Worm (Caenorhabditis elegans): ENCODE data around the gene arp-6.

The arp-6 gene

DNA sequence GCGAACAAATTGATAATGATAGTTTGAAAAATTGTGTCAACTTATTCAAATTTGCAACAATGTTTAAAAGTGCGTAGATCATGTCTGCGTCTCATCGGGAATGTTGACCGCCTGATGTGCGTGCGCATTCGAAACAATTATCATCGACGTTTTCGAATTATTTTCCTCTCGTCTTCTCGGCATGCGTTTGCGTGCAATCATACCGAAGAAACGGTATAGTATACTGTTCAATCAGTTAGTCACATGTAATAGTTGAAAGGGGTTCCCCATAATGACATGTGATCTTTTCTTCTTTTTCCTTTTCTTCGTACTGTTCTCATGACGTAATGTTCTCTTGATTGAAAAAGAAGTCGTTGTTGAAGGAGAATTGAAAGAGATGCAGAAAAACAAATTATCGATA lies 20.4 kb downstream of the arp-6 start (continued):
- peak; percentile 68 for TF ChIP-seq attf-5 (GFP tag; optimal IDR thresholded peaks at IDR 0.05)
- no peak for TF ChIP-seq fkh-3 (tag; optimal IDR thresholded peaks at IDR 0.05)
- TF ChIP-seq sea-2 (GFP tag; IDR thresholded peaks at IDR 0.05), result no peak
- no peak for TF ChIP-seq him-1 (tag; optimal IDR thresholded peaks at IDR 0.05)
- no peak for TF ChIP-seq T26A5.8 (tag; optimal IDR thresholded peaks at IDR 0.05)
- TF ChIP-seq K11D2.4 (GFP tag; IDR thresholded peaks at IDR 0.05), result peak; percentile 57; the same call in 1 of the 2 replicates
- TF ChIP-seq atf-7 (tag; optimal IDR thresholded peaks at IDR 0.05), result peak; percentile 86
- no peak for TF ChIP-seq nhr-179 (tag; optimal IDR thresholded peaks at IDR 0.05)
- TF ChIP-seq aptf-3 (GFP tag; IDR thresholded peaks at IDR 0.05), result no peak
- TF ChIP-seq hmg-1.2 (GFP tag; IDR thresholded peaks at IDR 0.05), result peak; percentile 38
- 0 out of 2 replicates have a peak, but pooled peaks have one; percentile 4 for TF ChIP-seq dox-1 (GFP tag; IDR thresholded peaks at IDR 0.05)
- TF ChIP-seq dpff-1 (tag; optimal IDR thresholded peaks at IDR 0.05), result no peak
- peak; percentile 40 for TF ChIP-seq ztf-3 (GFP tag; optimal IDR thresholded peaks at IDR 0.05)
- peak; percentile 55; the same call in 1 of the 2 replicates for TF ChIP-seq nfyb-1 (GFP tag; IDR thresholded peaks at IDR 0.05)
- TF ChIP-seq nhr-90 (tag; optimal IDR thresholded peaks at IDR 0.05), result peak; percentile 22
- TF ChIP-seq zim-3 (tag; optimal IDR thresholded peaks at IDR 0.05), result no peak
- TF ChIP-seq ztf-28 (GFP tag; IDR thresholded peaks at IDR 0.05), result no peak
- TF ChIP-seq nfya-1 (tag; optimal IDR thresholded peaks at IDR 0.05; ENCODE audit: borderline replicate concordance, insufficient read depth), result no peak
- TF ChIP-seq hlh-12 (tag; optimal IDR thresholded peaks at IDR 0.05), result no peak
- TF ChIP-seq ztf-26 (tag; optimal IDR thresholded peaks at IDR 0.05), result peak; percentile 71
- TF ChIP-seq lin-35 (GFP tag; optimal IDR thresholded peaks at IDR 0.05), result peak in 1 of 3 experiments; percentile 28
- peak; percentile 60; the same call in 1 of the 2 replicates for TF ChIP-seq ekl-4 (GFP tag; IDR thresholded peaks at IDR 0.05)
- no peak for TF ChIP-seq lag-1 (GFP tag; IDR thresholded peaks at IDR 0.05)
- no peak for TF ChIP-seq nfya-2 (GFP tag; IDR thresholded peaks at IDR 0.05)
- no peak for TF ChIP-seq snpc-4 (GFP tag; optimal IDR thresholded peaks at IDR 0.05)
- TF ChIP-seq snpc-4 (tag; optimal IDR thresholded peaks at IDR 0.05), result peak in 1 of 4 experiments; percentile 6
- peak; percentile 43 for TF ChIP-seq tlf-1 (GFP tag; optimal IDR thresholded peaks at IDR 0.05)
- no peak for TF ChIP-seq F23B12.7 (tag; optimal IDR thresholded peaks at IDR 0.05; ENCODE audit: insufficient read depth)
- 0 out of 2 replicates have a peak, but pooled peaks have one; percentile 8 for TF ChIP-seq B0336.3 (GFP tag; IDR thresholded peaks at IDR 0.05)
- no peak for TF ChIP-seq repo-1 (tag; optimal IDR thresholded peaks at IDR 0.05)
- peak; percentile 5 for TF ChIP-seq ama-1 (optimal IDR thresholded peaks at IDR 0.05)
- no peak for TF ChIP-seq ama-1 (GFP tag; optimal IDR thresholded peaks at IDR 0.05)
- TF ChIP-seq ceh-58 (GFP tag; IDR thresholded peaks at IDR 0.05), result no peak
- TF ChIP-seq pha-4 (tag; optimal IDR thresholded peaks at IDR 0.05), result no peak
- TF ChIP-seq rec-8 (tag; optimal IDR thresholded peaks at IDR 0.05), result no peak
- peak; percentile 58 for TF ChIP-seq chd-7 (tag; optimal IDR thresholded peaks at IDR 0.05)
- no peak for TF ChIP-seq lsy-27 (tag; optimal IDR thresholded peaks at IDR 0.05; ENCODE audit: borderline replicate concordance, insufficient read depth)
- TF ChIP-seq ztf-18 (tag; optimal IDR thresholded peaks at IDR 0.05), result no peak
- TF ChIP-seq ceh-79 (tag; optimal IDR thresholded peaks at IDR 0.05), result no peak
- TF ChIP-seq snpc-3.4 (tag; optimal IDR thresholded peaks at IDR 0.05), result peak; percentile 6
- 0 out of 2 replicates have a peak, but pooled peaks have one; percentile 54 for TF ChIP-seq Y53G8AR.9 (GFP tag; conservative IDR thresholded peaks at IDR 0.05)
- TF ChIP-seq ceh-27 (GFP tag; optimal IDR thresholded peaks at IDR 0.05), result no peak
- TF ChIP-seq cebp-2 (GFP tag; IDR thresholded peaks at IDR 0.05), result 0 out of 2 replicates have a peak, but pooled peaks have one; percentile 55
- TF ChIP-seq die-1 (tag; optimal IDR thresholded peaks at IDR 0.05), result peak; percentile 49
- TF ChIP-seq lin-26 (GFP tag; IDR thresholded peaks at IDR 0.05), result peak; percentile 70; the same call in 1 of the 2 replicates
- no peak for TF ChIP-seq madf-8 (GFP tag; conservative IDR thresholded peaks at IDR 0.05)
- TF ChIP-seq madf-10 (tag; optimal IDR thresholded peaks at IDR 0.05), result no peak
- peak in 1 of 2 experiments; percentile 39 for TF ChIP-seq let-607 (tag; optimal IDR thresholded peaks at IDR 0.05)
